Fruit fly (Drosophila melanogaster): ENCODE measurements around the gene Taf13.

Taf13 gene

dm6 chr2L:20084785-20085555 lies 8.7 kb downstream of the Taf13 start, which contains the start of gene fok (continued):
- TF ChIP-seq danr (GFP tag; IDR thresholded peaks at IDR 0.05), result peak; percentile 89
- peak; percentile 89 for TF ChIP-seq CG2889 (GFP tag; IDR thresholded peaks at IDR 0.05)
- TF ChIP-seq Ptx1 (GFP tag; IDR thresholded peaks at IDR 0.05), result peak; percentile 97
- peak; percentile 92 for TF ChIP-seq Spps (tag; optimal IDR thresholded peaks at IDR 0.05)
- peak; percentile 93 for TF ChIP-seq CG31441 (GFP tag; IDR thresholded peaks at IDR 0.05)
- no peak for TF ChIP-seq CG1832 (GFP tag; optimal IDR thresholded peaks at IDR 0.05)
- peak; percentile 76 for TF ChIP-seq ash1 (GFP tag; optimal IDR thresholded peaks at IDR 0.05)
- peak; percentile 93 for TF ChIP-seq HLH3B (GFP tag; IDR thresholded peaks at IDR 0.05)
- peak; percentile 91 for TF ChIP-seq pb (GFP tag; optimal IDR thresholded peaks at IDR 0.05)
- peak; percentile 86 for TF ChIP-seq CG43689 (GFP tag; IDR thresholded peaks at IDR 0.05)
- TF ChIP-seq CG4730 (GFP tag; IDR thresholded peaks at IDR 0.05), result peak; percentile 82
- TF ChIP-seq CG17912 (GFP tag; optimal IDR thresholded peaks at IDR 0.05), result peak; percentile 79
- peak; percentile 98 for TF ChIP-seq BtbVII (GFP tag; optimal IDR thresholded peaks at IDR 0.05)
- peak; percentile 92 for TF ChIP-seq croc (GFP tag; conservative IDR thresholded peaks at IDR 0.05)
- peak; percentile 96 for TF ChIP-seq Hsf (GFP tag; optimal IDR thresholded peaks at IDR 0.05)
- TF ChIP-seq Atf-2 (GFP tag; optimal IDR thresholded peaks at IDR 0.05), result peak; percentile 92
- TF ChIP-seq CG14667 (GFP tag; IDR thresholded peaks at IDR 0.05), result peak; percentile 89
- TF ChIP-seq ewg (GFP tag; optimal IDR thresholded peaks at IDR 0.05), result peak; percentile 91
- peak; percentile 93 for TF ChIP-seq phol (tag; optimal IDR thresholded peaks at IDR 0.05)
- peak; percentile 97 for TF ChIP-seq seq (GFP tag; IDR thresholded peaks at IDR 0.05)
- TF ChIP-seq inv (GFP tag; IDR thresholded peaks at IDR 0.05; ENCODE audit: partially characterized antibody), result no peak
- TF ChIP-seq caup (GFP tag; optimal IDR thresholded peaks at IDR 0.05; ENCODE audit: severe bottlenecking), result peak; percentile 97
- TF ChIP-seq Deaf1 (tag; optimal IDR thresholded peaks at IDR 0.05), result peak; percentile 100
- peak; percentile 92 for TF ChIP-seq Mad (GFP tag; optimal IDR thresholded peaks at IDR 0.05)
- TF ChIP-seq CG30020 (tag; optimal IDR thresholded peaks at IDR 0.05), result peak; percentile 81
- peak; percentile 95 for TF ChIP-seq CG15601 (tag; optimal IDR thresholded peaks at IDR 0.05)
- peak; percentile 92 for TF ChIP-seq Nf-YC (tag; optimal IDR thresholded peaks at IDR 0.05)
- TF ChIP-seq twi (tag; optimal IDR thresholded peaks at IDR 0.05), result peak; percentile 93
- TF ChIP-seq Adf1 (GFP tag; IDR thresholded peaks at IDR 0.05), result peak; percentile 87
- peak; percentile 98 for TF ChIP-seq CG13894 (tag; optimal IDR thresholded peaks at IDR 0.05)
- no peak for TF ChIP-seq pita (GFP tag; optimal IDR thresholded peaks at IDR 0.05)
- no peak for TF ChIP-seq CG8478 (optimal IDR thresholded peaks at IDR 0.05)
- peak; percentile 86 for TF ChIP-seq MTF-1 (GFP tag; optimal IDR thresholded peaks at IDR 0.05; ENCODE audit: borderline replicate concordance)
- TF ChIP-seq lab (GFP tag; optimal IDR thresholded peaks at IDR 0.05), result peak; percentile 99
- TF ChIP-seq Myb (GFP tag; optimal IDR thresholded peaks at IDR 0.05), result peak; percentile 81
- TF ChIP-seq CG34224 (GFP tag; IDR thresholded peaks at IDR 0.05; ENCODE audit: partially characterized antibody), result no peak
- peak; percentile 93 for TF ChIP-seq esg (GFP tag; conservative IDR thresholded peaks at IDR 0.05)
- peak; percentile 84 for TF ChIP-seq ap (GFP tag; IDR thresholded peaks at IDR 0.05)
- TF ChIP-seq CG6175 (GFP tag; IDR thresholded peaks at IDR 0.05), result peak; percentile 92
- TF ChIP-seq CG12155 (GFP tag; optimal IDR thresholded peaks at IDR 0.05), result peak; percentile 94
- peak; percentile 90 for TF ChIP-seq CG8359 (GFP tag; optimal IDR thresholded peaks at IDR 0.05; ENCODE audit: borderline replicate concordance)
- peak; percentile 92 for TF ChIP-seq disco-r (GFP tag; optimal IDR thresholded peaks at IDR 0.05)
- TF ChIP-seq HLH4C (GFP tag; IDR thresholded peaks at IDR 0.05; ENCODE audit: partially characterized antibody), result no peak; the same call in 2 of the 3 replicates
- peak; percentile 44 for TF ChIP-seq bigmax (GFP tag; optimal IDR thresholded peaks at IDR 0.05)
- TF ChIP-seq Nf-YB (GFP tag; optimal IDR thresholded peaks at IDR 0.05), result peak; percentile 86
- TF ChIP-seq CG6272 (GFP tag; IDR thresholded peaks at IDR 0.05), result peak; percentile 89
- TF ChIP-seq CG14710 (tag; optimal IDR thresholded peaks at IDR 0.05), result peak; percentile 96
- TF ChIP-seq CG4854 (GFP tag; optimal IDR thresholded peaks at IDR 0.05), result peak; percentile 91
- TF ChIP-seq Sox102F (GFP tag; optimal IDR thresholded peaks at IDR 0.05), result peak; percentile 95
